Fruit fly (Drosophila melanogaster): ENCODE results near the gene Mi-2.

The Mi-2 gene

DNA sequence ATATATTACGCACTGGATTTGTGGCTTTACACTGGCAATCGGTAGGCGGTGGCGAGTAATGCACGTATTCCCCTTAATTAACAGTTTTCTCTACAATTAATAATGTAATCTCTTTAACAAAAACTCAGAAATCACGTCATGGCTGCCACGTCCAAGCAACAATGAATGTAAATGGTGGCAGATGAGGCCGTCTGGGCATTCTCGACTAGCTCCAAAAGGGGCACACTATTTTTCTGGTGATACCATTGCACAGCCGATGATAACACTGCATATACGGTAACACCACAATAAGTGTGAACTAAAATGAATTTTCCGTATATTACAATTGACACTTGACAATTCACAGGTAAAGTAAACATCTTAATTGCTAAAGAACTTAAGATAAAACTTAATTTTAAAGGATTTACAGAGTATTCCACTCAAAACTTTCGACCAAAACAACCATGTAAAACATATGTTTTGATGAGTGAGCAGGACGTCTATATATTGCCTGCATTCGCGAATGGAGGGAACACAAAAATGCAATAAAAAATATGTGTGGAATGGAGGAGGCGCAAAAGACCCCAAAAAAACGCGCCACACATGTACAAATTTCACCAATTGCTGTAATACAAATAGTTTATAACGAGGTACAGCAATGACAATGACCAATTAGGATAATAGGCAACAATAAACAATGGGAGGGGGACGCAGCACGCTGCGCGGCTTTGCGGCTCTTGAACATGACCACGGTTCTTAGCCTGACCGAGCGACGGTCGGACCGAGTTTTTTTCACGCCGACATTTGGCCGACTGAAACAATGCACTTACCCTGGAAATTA is 571 bp downstream of the Mi-2 start (continued):
- TF ChIP-seq Camta (GFP tag; optimal IDR thresholded peaks at IDR 0.05) (no peak), pita (GFP tag; optimal IDR thresholded peaks at IDR 0.05) (no peak), vfl (GFP tag; optimal IDR thresholded peaks at IDR 0.05) (no peak), bcd (GFP tag; optimal IDR thresholded peaks at IDR 0.05) (no peak), Nf-YB (GFP tag; optimal IDR thresholded peaks at IDR 0.05) (no peak), yki (optimal IDR thresholded peaks at IDR 0.05) (no peak), maf-S (GFP tag; optimal IDR thresholded peaks at IDR 0.05) (no peak), psq (GFP tag; optimal IDR thresholded peaks at IDR 0.05) (peak; percentile 82), D19B (GFP tag; optimal IDR thresholded peaks at IDR 0.05) (no peak), bigmax (GFP tag; optimal IDR thresholded peaks at IDR 0.05) (no peak), phol (tag; optimal IDR thresholded peaks at IDR 0.05) (peak; percentile 89), CG9932 (GFP tag; IDR thresholded peaks at IDR 0.05) (peak; percentile 39), dm (GFP tag; optimal IDR thresholded peaks at IDR 0.05) (no peak), CG15269 (tag; optimal IDR thresholded peaks at IDR 0.05) (no peak), CG4360 (GFP tag; IDR thresholded peaks at IDR 0.05) (no peak), HLH54F (GFP tag; optimal IDR thresholded peaks at IDR 0.05) (no peak), CG9817 (tag; optimal IDR thresholded peaks at IDR 0.05) (no peak), ro (GFP tag; IDR thresholded peaks at IDR 0.05) (no peak), CG30020 (tag; optimal IDR thresholded peaks at IDR 0.05) (peak; percentile 38), CG10321 (GFP tag; IDR thresholded peaks at IDR 0.05) (peak; percentile 89), zfh2 (GFP tag; optimal IDR thresholded peaks at IDR 0.05) (no peak), fd102C (GFP tag; optimal IDR thresholded peaks at IDR 0.05) (no peak), Tbp (GFP tag; optimal IDR thresholded peaks at IDR 0.05) (no peak), CG7357 (GFP tag; IDR thresholded peaks at IDR 0.05) (no peak), Asciz (GFP tag; optimal IDR thresholded peaks at IDR 0.05) (no peak), CG6254 (GFP tag; optimal IDR thresholded peaks at IDR 0.05) (no peak), Stat92E (GFP tag; optimal IDR thresholded peaks at IDR 0.05) (peak in 1 of 3 experiments; percentile 14), CG1603 (tag; optimal IDR thresholded peaks at IDR 0.05) (peak; percentile 75), CG2889 (GFP tag; IDR thresholded peaks at IDR 0.05) (no peak), Sry-β (GFP tag; optimal IDR thresholded peaks at IDR 0.05) (no peak), p53 (GFP tag; optimal IDR thresholded peaks at IDR 0.05) (no peak), CG12155 (GFP tag; optimal IDR thresholded peaks at IDR 0.05) (no peak), CG8388 (GFP tag; optimal IDR thresholded peaks at IDR 0.05) (no peak), Sry-δ (GFP tag; optimal IDR thresholded peaks at IDR 0.05) (peak; percentile 35), CG7928 (GFP tag; optimal IDR thresholded peaks at IDR 0.05) (no peak), CG4328 (GFP tag; optimal IDR thresholded peaks at IDR 0.05) (peak; percentile 4), CG13424 (tag; optimal IDR thresholded peaks at IDR 0.05) (no peak), unpg (GFP tag; optimal IDR thresholded peaks at IDR 0.05) (no peak), ase (GFP tag; IDR thresholded peaks at IDR 0.05) (no peak), HHEX (GFP tag; optimal IDR thresholded peaks at IDR 0.05) (peak; percentile 35), CG11504 (tag; optimal IDR thresholded peaks at IDR 0.05) (no peak), MTF-1 (GFP tag; optimal IDR thresholded peaks at IDR 0.05; ENCODE audit: borderline replicate concordance) (no peak), cato (GFP tag; optimal IDR thresholded peaks at IDR 0.05; ENCODE audit: borderline replicate concordance) (no peak), CG17359 (tag; optimal IDR thresholded peaks at IDR 0.05) (no peak), HLHmδ (GFP tag; optimal IDR thresholded peaks at IDR 0.05) (peak; percentile 55), H2.0 (GFP tag; IDR thresholded peaks at IDR 0.05) (no peak), CG10959 (GFP tag; IDR thresholded peaks at IDR 0.05) (no peak), ttk (GFP tag; IDR thresholded peaks at IDR 0.05) (no peak), Oli (tag; optimal IDR thresholded peaks at IDR 0.05) (no peak), Poxn (GFP tag; IDR thresholded peaks at IDR 0.05) (no peak)

All from whole organism, embryonic.